Worm (Caenorhabditis elegans) whole organism, L2 larva: ENCODE data around the gene srw-76.

ENCODE experiments used
- C34F6.9 ChIP-seq: fragments of 150-350 bp; optimal IDR thresholded peaks from 2 replicates; lab custom pipeline; 2014; ENCODE audit warnings: missing biosample characterization, missing genetic modification characterization
- R02D3.7 ChIP-seq: fragments of 150-350 bp; optimal IDR thresholded peaks from 2 replicates; lab custom pipeline; 2014; ENCODE audit warnings: missing biosample characterization, missing genetic modification characterization
- Y55F3AM.14 ChIP-seq: fragments of 200-800 bp; sonication (Bioruptor generic); optimal IDR thresholded peaks from 2 replicates; lab custom pipeline; 2018; ENCODE audit warnings: mild to moderate bottlenecking, missing genetic modification characterization, missing compliant biosample characterization
- ZK546.5 ChIP-seq: sonication (generic microtip); optimal IDR thresholded peaks from 2 replicates; lab custom pipeline; 2017; ENCODE audit warnings: missing biosample characterization, missing genetic modification characterization
- alr-1 ChIP-seq: fragments of 150-350 bp; optimal IDR thresholded peaks from 2 replicates; lab custom pipeline; 2014; ENCODE audit warnings: missing biosample characterization, missing genetic modification characterization
- aly-2 ChIP-seq: fragments of 150-350 bp; optimal IDR thresholded peaks from 2 replicates; lab custom pipeline; 2014; ENCODE audit warnings: missing biosample characterization, missing genetic modification characterization
- ama-1 ChIP-seq: fragments of 150-350 bp; optimal IDR thresholded peaks from 2 replicates; lab custom pipeline; 2018; ENCODE audit warnings: inconsistent platforms
- blmp-1 ChIP-seq: sonication (generic microtip); optimal IDR thresholded peaks from 2 replicates; lab custom pipeline; 2017; ENCODE audit warnings: missing genetic modification characterization, mild to moderate bottlenecking, missing compliant biosample characterization, antibody characterized with exemption, moderate library complexity; ENCODE audit not compliant: insufficient read depth
- ceh-16 ChIP-seq: fragments of 150-350 bp; optimal IDR thresholded peaks from 2 replicates; lab custom pipeline; 2014; ENCODE audit warnings: missing biosample characterization, missing genetic modification characterization
- ceh-82 ChIP-seq: fragments of 150-350 bp; optimal IDR thresholded peaks from 2 replicates; lab custom pipeline; 2014; ENCODE audit warnings: missing biosample characterization, missing genetic modification characterization
- crh-2 ChIP-seq: sonication (generic microtip); optimal IDR thresholded peaks from 2 replicates; lab custom pipeline; 2017; ENCODE audit warnings: missing biosample characterization, missing genetic modification characterization
- dmd-4 ChIP-seq: sonication (generic microtip); optimal IDR thresholded peaks from 2 replicates; lab custom pipeline; 2017; ENCODE audit warnings: missing biosample characterization, missing genetic modification characterization
- elt-1 ChIP-seq: fragments of 150-350 bp; optimal IDR thresholded peaks from 2 replicates; lab custom pipeline; 2014; ENCODE audit warnings: missing biosample characterization, missing genetic modification characterization
- elt-3 ChIP-seq: sonication (generic microtip); optimal IDR thresholded peaks from 2 replicates; lab custom pipeline; 2017; ENCODE audit warnings: missing biosample characterization, missing genetic modification characterization
- fos-1 ChIP-seq: fragments of 150-350 bp; optimal IDR thresholded peaks from 2 replicates; lab custom pipeline; 2014; ENCODE audit warnings: missing biosample characterization, missing genetic modification characterization
- gmeb-1 ChIP-seq: fragments of 150-350 bp; optimal IDR thresholded peaks from 2 replicates; lab custom pipeline; 2014; ENCODE audit warnings: missing biosample characterization, missing genetic modification characterization
- lin-11 ChIP-seq: fragments of 150-350 bp; sonication (generic microtip); optimal IDR thresholded peaks from 2 replicates; lab custom pipeline; 2014; ENCODE audit warnings: missing biosample characterization, missing genetic modification characterization, inconsistent platforms, mixed read lengths
- lin-13 ChIP-seq: fragments of 150-350 bp; optimal IDR thresholded peaks from 2 replicates; lab custom pipeline; 2014; ENCODE audit warnings: missing biosample characterization, missing genetic modification reagents, missing genetic modification characterization
- lin-39 ChIP-seq: fragments of 150-350 bp; optimal IDR thresholded peaks from 2 replicates; lab custom pipeline; 2014; ENCODE audit warnings: missing biosample characterization, missing genetic modification reagents, missing genetic modification characterization
- lsy-2 ChIP-seq, 2 experiments: fragments of 150-350 bp in 1 of 2; sonication (generic microtip) in 1 of 2; optimal IDR thresholded peaks; 2 replicates each; lab custom pipeline; 2014 to 2017; ENCODE audit warnings: missing biosample characterization in 2 of 2, missing genetic modification characterization in 2 of 2
- mdl-1 ChIP-seq, 2 experiments: fragments of 150-350 bp in 1 of 2; sonication (generic microtip) in 1 of 2; optimal IDR thresholded peaks; 2 replicates each; lab custom pipeline; 2017; ENCODE audit warnings: missing biosample characterization in 2 of 2, missing genetic modification characterization in 2 of 2
- nhr-11 ChIP-seq: fragments of 150-350 bp; optimal IDR thresholded peaks from 2 replicates; lab custom pipeline; 2014; ENCODE audit warnings: missing biosample characterization, missing genetic modification characterization
- nhr-12 ChIP-seq: fragments of 150-350 bp; optimal IDR thresholded peaks from 2 replicates; lab custom pipeline; 2014; ENCODE audit warnings: missing biosample characterization, missing genetic modification characterization
- nhr-129 ChIP-seq: fragments of 150-350 bp; optimal IDR thresholded peaks from 2 replicates; lab custom pipeline; 2014; ENCODE audit warnings: missing biosample characterization, missing genetic modification characterization
- nhr-21 ChIP-seq: fragments of 150-350 bp; optimal IDR thresholded peaks from 2 replicates; lab custom pipeline; 2014; ENCODE audit warnings: missing biosample characterization, missing genetic modification characterization
- nhr-23 ChIP-seq: fragments of 150-350 bp; optimal IDR thresholded peaks from 2 replicates; lab custom pipeline; 2014; ENCODE audit warnings: missing biosample characterization, missing genetic modification reagents, missing genetic modification characterization
- nhr-237 ChIP-seq: fragments of 150-350 bp; optimal IDR thresholded peaks from 2 replicates; lab custom pipeline; 2014; ENCODE audit warnings: missing biosample characterization, missing genetic modification characterization
- nhr-25 ChIP-seq: fragments of 150-350 bp; sonication (generic microtip); optimal IDR thresholded peaks from 3 replicates; lab custom pipeline; 2014; ENCODE audit warnings: missing biosample characterization, missing genetic modification characterization
- nhr-77 ChIP-seq: fragments of 150-350 bp; optimal IDR thresholded peaks from 2 replicates; lab custom pipeline; 2014; ENCODE audit warnings: missing biosample characterization, missing genetic modification characterization
- peb-1 ChIP-seq: fragments of 150-350 bp; optimal IDR thresholded peaks from 2 replicates; lab custom pipeline; 2014; ENCODE audit warnings: missing biosample characterization, missing genetic modification characterization
- skn-1 ChIP-seq: sonication (generic microtip); optimal IDR thresholded peaks from 2 replicates; lab custom pipeline; 2017; ENCODE audit warnings: missing biosample characterization, missing genetic modification characterization
- sma-3 ChIP-seq: sonication (generic microtip); optimal IDR thresholded peaks from 2 replicates; lab custom pipeline; 2016; ENCODE audit warnings: missing genetic modification reagents, missing genetic modification characterization, missing compliant biosample characterization
- sma-9 ChIP-seq, 2 experiments: fragments of 150-350 bp in 1 of 2; sonication (generic microtip) in 1 of 2; optimal IDR thresholded peaks; 2 replicates each; lab custom pipeline; 2014 to 2016; ENCODE audit warnings: missing genetic modification characterization in 2 of 2, mild to moderate bottlenecking in 1 of 2, missing biosample characterization in 1 of 2, missing compliant biosample characterization in 1 of 2, missing genetic modification reagents in 1 of 2, moderate library complexity in 1 of 2
- snpc-4 ChIP-seq: fragments of 150-350 bp; optimal IDR thresholded peaks from 2 replicates; lab custom pipeline; 2014; ENCODE audit warnings: missing biosample characterization, missing genetic modification characterization
- unc-39 ChIP-seq: fragments of 150-350 bp; optimal IDR thresholded peaks from 2 replicates; lab custom pipeline; 2014; ENCODE audit warnings: missing biosample characterization, missing genetic modification characterization
- unc-55 ChIP-seq: fragments of 150-350 bp; sonication (generic microtip); optimal IDR thresholded peaks from 3 replicates; lab custom pipeline; 2014; ENCODE audit warnings: missing biosample characterization, missing genetic modification reagents, missing genetic modification characterization
- ztf-1 ChIP-seq: fragments of 200-800 bp; sonication (Bioruptor generic); conservative IDR thresholded peaks from 2 replicates; pipeline ENCODE4 v1.3.6; 2022; ENCODE audit warnings: missing genetic modification characterization, missing compliant biosample characterization
- ztf-11 ChIP-seq: sonication (generic microtip); optimal IDR thresholded peaks from 2 replicates; lab custom pipeline; 2017; ENCODE audit warnings: missing biosample characterization, missing genetic modification characterization
- ztf-4 ChIP-seq: fragments of 150-350 bp; optimal IDR thresholded peaks from 2 replicates; lab custom pipeline; 2014; ENCODE audit warnings: missing biosample characterization, missing genetic modification characterization

Gene srw-76

DNA sequence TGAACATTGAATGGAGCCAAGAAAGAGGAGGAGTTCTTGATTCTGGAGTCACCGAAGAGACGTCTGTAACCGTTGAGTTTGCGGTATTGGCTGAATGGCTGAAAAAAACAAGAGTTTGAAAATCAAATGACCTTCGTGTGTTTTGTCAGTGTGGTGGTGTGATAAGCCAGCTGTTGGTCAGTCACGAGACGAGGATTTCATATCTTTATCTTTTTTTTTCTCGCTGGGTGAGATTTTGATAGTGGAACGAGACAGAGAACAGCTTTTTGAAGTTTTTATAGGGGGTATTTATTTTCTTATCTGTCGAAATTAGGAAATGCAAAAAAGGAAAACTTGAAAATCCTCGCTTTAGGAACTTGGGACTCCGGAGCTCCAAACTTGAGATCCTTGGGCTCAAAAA, 43.6 kb downstream of the srw-76 start:
- TF ChIP-seq sma-3 (GFP tag; lab: Kevin White, UChicago) (no peak), ztf-4 (tag; lab: Kevin White, UChicago) (peak; percentile 7), blmp-1 (tag; lab: Kevin White, UChicago) (no peak), elt-3 (tag; lab: Kevin White, UChicago) (no peak), ztf-11 (tag; lab: Kevin White, UChicago) (no peak), mdl-1 (tag; optimal IDR thresholded peaks at IDR 0.05; lab: Kevin White, UChicago) (no peak), elt-1 (tag; lab: Kevin White, UChicago) (no peak), nhr-129 (tag; lab: Kevin White, UChicago) (peak; percentile 50), lin-11 (no peak), unc-39 (tag; lab: Kevin White, UChicago) (no peak), peb-1 (tag; lab: Kevin White, UChicago) (no peak), nhr-237 (tag; lab: Kevin White, UChicago) (no peak), alr-1 (tag; lab: Kevin White, UChicago) (no peak), ceh-82 (tag; lab: Kevin White, UChicago) (no peak), ceh-16 (no peak), lin-13 (GFP tag; lab: Kevin White, UChicago) (no peak), crh-2 (tag; lab: Kevin White, UChicago) (no peak), fos-1 (tag; lab: Kevin White, UChicago) (no peak), nhr-11 (no peak), C34F6.9 (tag; lab: Kevin White, UChicago) (peak; percentile 11), snpc-4 (tag; lab: Kevin White, UChicago) (no peak), nhr-77 (no peak), aly-2 (tag; lab: Kevin White, UChicago) (no peak), nhr-12 (tag; lab: Kevin White, UChicago) (no peak), unc-55 (GFP tag; lab: Kevin White, UChicago) (no peak), skn-1 (no peak), ama-1 (lab: Kevin White, UChicago) (no peak), dmd-4 (tag; lab: Kevin White, UChicago) (no peak), sma-9 (GFP tag; optimal IDR thresholded peaks at IDR 0.05; lab: Kevin White, UChicago) (peak; percentile 14), sma-9 (tag; optimal IDR thresholded peaks at IDR 0.05; lab: Kevin White, UChicago) (no peak), nhr-21 (tag; lab: Kevin White, UChicago) (no peak)

DNA sequence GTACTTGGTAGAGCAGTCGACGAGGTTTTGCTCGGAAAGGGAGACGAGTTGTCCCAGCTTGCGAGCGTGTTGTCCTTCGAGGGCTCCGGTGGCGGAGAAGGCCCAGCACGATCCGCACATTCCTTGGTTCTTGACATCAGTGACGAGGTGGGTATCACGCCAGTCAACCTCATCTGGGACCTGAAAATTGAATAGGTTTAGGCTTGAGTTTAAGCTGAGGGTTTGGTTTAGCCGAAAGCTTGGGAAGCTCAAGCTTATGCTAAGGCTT, 44.4 kb downstream of the srw-76 start:
- no peak for TF ChIP-seq ZK546.5
- no peak for TF ChIP-seq Y55F3AM.14
- TF ChIP-seq lsy-2 (tag; optimal IDR thresholded peaks at IDR 0.05; lab: Kevin White, UChicago): no peak
- no peak for TF ChIP-seq ztf-1
- TF ChIP-seq crh-2 (tag; lab: Kevin White, UChicago): no peak
- TF ChIP-seq skn-1: no peak
- TF ChIP-seq alr-1 (tag; lab: Kevin White, UChicago): no peak
- TF ChIP-seq elt-3 (tag; lab: Kevin White, UChicago): no peak
- no peak for TF ChIP-seq nhr-21 (tag; lab: Kevin White, UChicago)
- TF ChIP-seq nhr-77: no peak
- TF ChIP-seq fos-1 (tag; lab: Kevin White, UChicago): no peak
- no peak for TF ChIP-seq nhr-23
- no peak for TF ChIP-seq lin-39 (tag; lab: Kevin White, UChicago)
- TF ChIP-seq sma-9 (GFP tag; optimal IDR thresholded peaks at IDR 0.05; lab: Kevin White, UChicago): no peak
- no peak for TF ChIP-seq sma-9 (tag; optimal IDR thresholded peaks at IDR 0.05; lab: Kevin White, UChicago)
- no peak for TF ChIP-seq ztf-11 (tag; lab: Kevin White, UChicago)
- TF ChIP-seq ama-1 (lab: Kevin White, UChicago): no peak
- no peak for TF ChIP-seq ztf-4 (tag; lab: Kevin White, UChicago)
- no peak for TF ChIP-seq nhr-25 (tag; lab: Kevin White, UChicago)

- peak; percentile 31 for TF ChIP-seq Y55F3AM.14
- TF ChIP-seq sma-9 (GFP tag; optimal IDR thresholded peaks at IDR 0.05; lab: Kevin White, UChicago): peak; percentile 41
- no peak for TF ChIP-seq sma-9 (tag; optimal IDR thresholded peaks at IDR 0.05; lab: Kevin White, UChicago)
- peak; percentile 43 for TF ChIP-seq fos-1 (tag; lab: Kevin White, UChicago)
- no peak for TF ChIP-seq R02D3.7 (tag; lab: Kevin White, UChicago)
- peak; percentile 34 for TF ChIP-seq crh-2 (tag; lab: Kevin White, UChicago)
- peak; percentile 47 for TF ChIP-seq gmeb-1 (tag; lab: Kevin White, UChicago)
- peak; percentile 26 for TF ChIP-seq ama-1 (lab: Kevin White, UChicago)
- no peak for TF ChIP-seq ceh-82 (tag; lab: Kevin White, UChicago)
- TF ChIP-seq, all 48 proteins: peak for 6
Observed at ce11 chrV:16592947-16593791, 44.9 kb downstream of the srw-76 start.
